Fruit fly (Drosophila melanogaster): ENCODE measurements around the gene CG4598.
A peak's percentile ranks its signal among the peaks of the same experiment; 100 is the strongest.

Gene CG4598

DNA sequence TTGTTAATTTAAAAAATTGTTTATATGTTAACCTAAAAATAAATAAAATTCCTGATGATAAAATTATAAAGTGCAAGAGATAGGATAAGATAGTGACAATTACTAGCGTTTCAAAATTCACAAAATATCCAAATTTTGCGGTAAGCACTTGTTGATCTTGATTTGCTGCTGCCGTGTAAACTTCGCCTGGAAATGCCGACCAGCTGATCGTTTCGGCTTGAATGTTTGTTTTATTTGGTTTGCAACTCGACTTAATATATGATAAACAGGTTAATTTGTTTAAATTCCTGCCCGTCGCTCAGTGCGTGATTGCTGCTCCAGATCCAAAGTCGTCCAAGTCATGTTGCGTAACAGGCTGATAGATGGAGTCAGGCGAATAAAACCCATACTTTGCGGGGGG is 3.0 kb downstream of the CG4598 start, which contains the start of gene CG4592 (continued):
- no peak for TF ChIP-seq salm (tag; optimal IDR thresholded peaks at IDR 0.05)
- 0 out of 3 replicates have a peak, but pooled peaks have one; percentile 34 for TF ChIP-seq Optix (GFP tag; IDR thresholded peaks at IDR 0.05)
- TF ChIP-seq CG33213 (GFP tag; optimal IDR thresholded peaks at IDR 0.05): peak; percentile 12
- TF ChIP-seq insv (GFP tag; optimal IDR thresholded peaks at IDR 0.05): no peak
- no peak for TF ChIP-seq CG2129 (GFP tag; IDR thresholded peaks at IDR 0.05; ENCODE audit: partially characterized antibody)
- no peak for TF ChIP-seq rib (GFP tag; IDR thresholded peaks at IDR 0.05)
- no peak for TF ChIP-seq Gug (GFP tag; IDR thresholded peaks at IDR 0.05)
- no peak for TF ChIP-seq Kr (GFP tag; optimal IDR thresholded peaks at IDR 0.05)
- TF ChIP-seq CG6765 (GFP tag; optimal IDR thresholded peaks at IDR 0.05): no peak
- no peak for TF ChIP-seq lola (GFP tag; optimal IDR thresholded peaks at IDR 0.05)
- no peak for TF ChIP-seq Fer1 (GFP tag; optimal IDR thresholded peaks at IDR 0.05)
- no peak for TF ChIP-seq CG3726 (GFP tag; IDR thresholded peaks at IDR 0.05)
- TF ChIP-seq lov (optimal IDR thresholded peaks at IDR 0.05): no peak
- TF ChIP-seq lov (GFP tag; IDR thresholded peaks at IDR 0.05): 0 out of 3 replicates have a peak, but pooled peaks have one; percentile 27
- TF ChIP-seq CG7839 (tag; optimal IDR thresholded peaks at IDR 0.05): no peak
- no peak for TF ChIP-seq da (GFP tag; optimal IDR thresholded peaks at IDR 0.05)
- TF ChIP-seq Hand (GFP tag; optimal IDR thresholded peaks at IDR 0.05): peak; percentile 6
- peak; percentile 34 for TF ChIP-seq Hr3 (GFP tag; optimal IDR thresholded peaks at IDR 0.05)
- no peak for TF ChIP-seq odd (GFP tag; optimal IDR thresholded peaks at IDR 0.05)
- TF ChIP-seq grau (tag; optimal IDR thresholded peaks at IDR 0.05): no peak
- TF ChIP-seq CG32772 (GFP tag; IDR thresholded peaks at IDR 0.05): 0 out of 2 replicates have a peak, but pooled peaks have one; percentile 22
- TF ChIP-seq E2f2 (GFP tag; IDR thresholded peaks at IDR 0.05): peak; percentile 60
- no peak for TF ChIP-seq CG7357 (GFP tag; IDR thresholded peaks at IDR 0.05)
- peak; percentile 3 for TF ChIP-seq CG15011 (GFP tag; optimal IDR thresholded peaks at IDR 0.05)
- TF ChIP-seq CG6683 (GFP tag; optimal IDR thresholded peaks at IDR 0.05): no peak
- peak; percentile 41 for TF ChIP-seq fd96Cb (tag; optimal IDR thresholded peaks at IDR 0.05)
- TF ChIP-seq CG16863 (GFP tag; optimal IDR thresholded peaks at IDR 0.05): peak; percentile 39
- TF ChIP-seq Deaf1 (tag; optimal IDR thresholded peaks at IDR 0.05): peak; percentile 27
- TF ChIP-seq pnt (GFP tag; optimal IDR thresholded peaks at IDR 0.05): no peak
- peak; percentile 53 for TF ChIP-seq Asciz (GFP tag; optimal IDR thresholded peaks at IDR 0.05)
- TF ChIP-seq Sox100B (GFP tag; optimal IDR thresholded peaks at IDR 0.05): no peak
- TF ChIP-seq CG11504 (tag; optimal IDR thresholded peaks at IDR 0.05): no peak
- TF ChIP-seq Vsx1 (GFP tag; optimal IDR thresholded peaks at IDR 0.05): no peak
- no peak for TF ChIP-seq CG18764 (GFP tag; optimal IDR thresholded peaks at IDR 0.05)
- TF ChIP-seq CG43689 (GFP tag; IDR thresholded peaks at IDR 0.05): no peak
- TF ChIP-seq CG18619 (GFP tag; optimal IDR thresholded peaks at IDR 0.05): peak; percentile 10
- TF ChIP-seq CG2712 (tag; optimal IDR thresholded peaks at IDR 0.05): peak; percentile 78
- no peak for TF ChIP-seq Ravus (GFP tag; IDR thresholded peaks at IDR 0.05)
- TF ChIP-seq al (GFP tag; IDR thresholded peaks at IDR 0.05): no peak
- TF ChIP-seq ems (GFP tag; optimal IDR thresholded peaks at IDR 0.05): peak; percentile 18
- TF ChIP-seq CG4360 (GFP tag; IDR thresholded peaks at IDR 0.05): no peak
- TF ChIP-seq sc (optimal IDR thresholded peaks at IDR 0.05): no peak
- no peak for TF ChIP-seq sc (GFP tag; optimal IDR thresholded peaks at IDR 0.05)
- peak; percentile 60 for TF ChIP-seq NFAT (GFP tag; IDR thresholded peaks at IDR 0.05)
- peak; percentile 67; the same call in 1 of the 3 replicates for TF ChIP-seq otp (GFP tag; IDR thresholded peaks at IDR 0.05)
- peak; percentile 32; the same call in 1 of the 2 replicates for TF ChIP-seq ham (GFP tag; IDR thresholded peaks at IDR 0.05)
- TF ChIP-seq CG10654 (GFP tag; optimal IDR thresholded peaks at IDR 0.05): peak; percentile 0
- peak; percentile 36 for TF ChIP-seq BtbVII (GFP tag; optimal IDR thresholded peaks at IDR 0.05)
- TF ChIP-seq Atf3 (GFP tag; optimal IDR thresholded peaks at IDR 0.05): no peak
- TF ChIP-seq kah (GFP tag; optimal IDR thresholded peaks at IDR 0.05): peak; percentile 46
- no peak for TF ChIP-seq CG9876 (GFP tag; optimal IDR thresholded peaks at IDR 0.05)
- TF ChIP-seq bab2 (GFP tag; optimal IDR thresholded peaks at IDR 0.05): peak; percentile 22

All from whole organism, embryonic.